Fruit fly (Drosophila melanogaster): ENCODE measurements around the gene side-VII.
A peak's percentile ranks its signal among the peaks of the same experiment; 100 is the strongest.

side-VII gene

dm6 chr3R:9747272-9747874 is 7.6 kb upstream of the side-VII start, which contains the start of gene CG12948 (continued):
- no peak for TF ChIP-seq fru (optimal IDR thresholded peaks at IDR 0.05)
- no peak for TF ChIP-seq zen (tag; optimal IDR thresholded peaks at IDR 0.05)
- no peak for TF ChIP-seq Hr39 (optimal IDR thresholded peaks at IDR 0.05)
- TF ChIP-seq tio (GFP tag; optimal IDR thresholded peaks at IDR 0.05): no peak
- no peak for TF ChIP-seq CG10565 (GFP tag; optimal IDR thresholded peaks at IDR 0.05)
- TF ChIP-seq Elba2 (GFP tag; optimal IDR thresholded peaks at IDR 0.05): no peak
- no peak for TF ChIP-seq rib (GFP tag; IDR thresholded peaks at IDR 0.05)
- no peak for TF ChIP-seq hth (optimal IDR thresholded peaks at IDR 0.05)
- no peak for TF ChIP-seq tll (GFP tag; optimal IDR thresholded peaks at IDR 0.05)
- no peak for TF ChIP-seq Hmx (GFP tag; optimal IDR thresholded peaks at IDR 0.05)
- 0 out of 3 replicates have a peak, but pooled peaks have one; percentile 27 for TF ChIP-seq CG11093 (GFP tag; IDR thresholded peaks at IDR 0.05)
- peak; percentile 57 for TF ChIP-seq Fer1 (GFP tag; optimal IDR thresholded peaks at IDR 0.05)
- peak; percentile 48 for TF ChIP-seq CG14710 (tag; optimal IDR thresholded peaks at IDR 0.05)
- TF ChIP-seq hbn (GFP tag; IDR thresholded peaks at IDR 0.05; ENCODE audit: partially characterized antibody): peak; percentile 95
- TF ChIP-seq sr (GFP tag; IDR thresholded peaks at IDR 0.05): peak; percentile 93
- no peak for TF ChIP-seq croc (GFP tag; conservative IDR thresholded peaks at IDR 0.05)
- TF ChIP-seq chm (GFP tag; IDR thresholded peaks at IDR 0.05): no peak
- peak; percentile 73 for TF ChIP-seq Ets65A (GFP tag)
- peak; percentile 5 for TF ChIP-seq CG7271 (tag; optimal IDR thresholded peaks at IDR 0.05)
- peak; percentile 45 for TF ChIP-seq Dip3 (GFP tag; optimal IDR thresholded peaks at IDR 0.05)
- no peak for TF ChIP-seq CG4617 (GFP tag; optimal IDR thresholded peaks at IDR 0.05; ENCODE audit: borderline replicate concordance)
- no peak for TF ChIP-seq NK7.1 (GFP tag; optimal IDR thresholded peaks at IDR 0.05)
- TF ChIP-seq br (optimal IDR thresholded peaks at IDR 0.05): no peak
- peak; percentile 4 for TF ChIP-seq fd64A (GFP tag; optimal IDR thresholded peaks at IDR 0.05)
- TF ChIP-seq kni (GFP tag; optimal IDR thresholded peaks at IDR 0.05): peak; percentile 54
- no peak for TF ChIP-seq gcm (GFP tag; optimal IDR thresholded peaks at IDR 0.05)
- peak; percentile 21 for TF ChIP-seq chn (GFP tag; optimal IDR thresholded peaks at IDR 0.05)
- peak; percentile 56 for TF ChIP-seq Xrp1 (GFP tag; IDR thresholded peaks at IDR 0.05)
- no peak for TF ChIP-seq E2f2 (GFP tag; IDR thresholded peaks at IDR 0.05)
- TF ChIP-seq Dbx (GFP tag; IDR thresholded peaks at IDR 0.05): peak; percentile 11; the same call in 1 of the 3 replicates
- TF ChIP-seq gt (GFP tag; IDR thresholded peaks at IDR 0.05): no peak
- no peak for TF ChIP-seq CG1233 (GFP tag; optimal IDR thresholded peaks at IDR 0.05)
- TF ChIP-seq CG8924 (tag; optimal IDR thresholded peaks at IDR 0.05): peak; percentile 64
- peak; percentile 9 for TF ChIP-seq CG4854 (GFP tag; optimal IDR thresholded peaks at IDR 0.05)
- peak; percentile 6; the same call in 1 of the 4 replicates for TF ChIP-seq Gug (GFP tag; IDR thresholded peaks at IDR 0.05)
- no peak for TF ChIP-seq Jarid2 (GFP tag; optimal IDR thresholded peaks at IDR 0.05)
- peak; percentile 54 for TF ChIP-seq CG3847 (GFP tag; IDR thresholded peaks at IDR 0.05)
- peak; percentile 29 for TF ChIP-seq crc (GFP tag; optimal IDR thresholded peaks at IDR 0.05)
- TF ChIP-seq CG9609 (GFP tag; optimal IDR thresholded peaks at IDR 0.05): peak; percentile 18
- TF ChIP-seq CG6654 (GFP tag; optimal IDR thresholded peaks at IDR 0.05): no peak
- peak; percentile 63 for TF ChIP-seq CG34376 (GFP tag; optimal IDR thresholded peaks at IDR 0.05)
- TF ChIP-seq CG1529 (GFP tag; optimal IDR thresholded peaks at IDR 0.05): peak; percentile 13
- peak; percentile 89 for TF ChIP-seq CG16813 (GFP tag; IDR thresholded peaks at IDR 0.05; ENCODE audit: partially characterized antibody)
- TF ChIP-seq ind (GFP tag; optimal IDR thresholded peaks at IDR 0.05): peak; percentile 45
- no peak for TF ChIP-seq Optix (GFP tag; IDR thresholded peaks at IDR 0.05)
- no peak for TF ChIP-seq salm (tag; optimal IDR thresholded peaks at IDR 0.05)
- TF ChIP-seq CG7745 (tag; optimal IDR thresholded peaks at IDR 0.05): no peak
- peak; percentile 38 to 86 for TF ChIP-seq crp (GFP tag; optimal IDR thresholded peaks at IDR 0.05)
- no peak for TF ChIP-seq CG11695 (GFP tag; IDR thresholded peaks at IDR 0.05)
- TF ChIP-seq prd (optimal IDR thresholded peaks at IDR 0.05): no peak
- peak; percentile 34; the same call in 1 of the 3 replicates for TF ChIP-seq prd (GFP tag; IDR thresholded peaks at IDR 0.05)
- TF ChIP-seq Dll (GFP tag; IDR thresholded peaks at IDR 0.05; ENCODE audit: partially characterized antibody): peak; percentile 99

Data from whole organism, embryonic.